Worm (Caenorhabditis elegans) whole organism, late embryonic: ENCODE measurements around the gene F26F12.8.
A peak's percentile ranks its signal among the peaks of the same experiment; 100 is the strongest.

Experiments used
- C08G9.2 ChIP-seq: sonication (generic microtip); optimal IDR thresholded peaks from 2 replicates; lab custom pipeline; 2016; ENCODE audit warnings: mild to moderate bottlenecking, missing genetic modification characterization, moderate library complexity, missing compliant biosample characterization
- C38D4.7 ChIP-seq: fragments of 200-800 bp; sonication (Bioruptor generic); optimal IDR thresholded peaks from 2 replicates; lab custom pipeline; 2018; ENCODE audit warnings: mild to moderate bottlenecking, missing genetic modification characterization, moderate library complexity, missing compliant biosample characterization
- K09A11.1 ChIP-seq: sonication (generic microtip); optimal IDR thresholded peaks from 2 replicates; lab custom pipeline; 2017; ENCODE audit warnings: antibody characterized with exemption, mild to moderate bottlenecking, missing genetic modification characterization, missing compliant biosample characterization; ENCODE audit not compliant: insufficient read depth
- Y22D7AL.16 ChIP-seq: sonication (generic microtip); optimal IDR thresholded peaks from 2 replicates; lab custom pipeline; 2016; ENCODE audit warnings: missing genetic modification characterization, missing compliant biosample characterization
- ceh-14 ChIP-seq: sonication (generic microtip); optimal IDR thresholded peaks from 2 replicates; lab custom pipeline; 2016; ENCODE audit warnings: missing genotype, missing genetic modification characterization, missing compliant biosample characterization
- ceh-22 ChIP-seq: sonication (generic microtip); optimal IDR thresholded peaks from 2 replicates; lab custom pipeline; 2017; ENCODE audit warnings: missing biosample characterization, missing genetic modification characterization
- ceh-31 ChIP-seq: sonication (generic microtip); optimal IDR thresholded peaks from 2 replicates; lab custom pipeline; 2016; ENCODE audit warnings: missing genetic modification characterization, missing compliant biosample characterization
- ceh-34 ChIP-seq: sonication (generic microtip); optimal IDR thresholded peaks from 2 replicates; lab custom pipeline; 2016; ENCODE audit warnings: mild to moderate bottlenecking, missing genetic modification characterization, missing compliant biosample characterization
- ceh-48 ChIP-seq: sonication (generic microtip); optimal IDR thresholded peaks from 2 replicates; lab custom pipeline; 2016; ENCODE audit warnings: missing genetic modification characterization, inconsistent platforms, missing compliant biosample characterization
- che-1 ChIP-seq: sonication (generic microtip); optimal IDR thresholded peaks from 2 replicates; lab custom pipeline; 2016; ENCODE audit warnings: mild to moderate bottlenecking, missing genetic modification characterization, missing compliant biosample characterization
- dve-1 ChIP-seq: sonication (generic microtip); optimal IDR thresholded peaks from 2 replicates; lab custom pipeline; 2017; ENCODE audit warnings: antibody characterized with exemption, mild to moderate bottlenecking, missing genetic modification characterization, missing compliant biosample characterization
- elt-2 ChIP-seq: sonication (generic microtip); optimal IDR thresholded peaks from 2 replicates; lab custom pipeline; 2016; ENCODE audit warnings: missing genetic modification reagents, missing genetic modification characterization, missing compliant biosample characterization
- elt-4 ChIP-seq: sonication (generic microtip); optimal IDR thresholded peaks from 2 replicates; lab custom pipeline; 2016; ENCODE audit warnings: missing genetic modification characterization, missing compliant biosample characterization
- ets-4 ChIP-seq: sonication (generic microtip); optimal IDR thresholded peaks from 2 replicates; lab custom pipeline; 2016; ENCODE audit warnings: missing genetic modification characterization, missing compliant biosample characterization
- fkh-10 ChIP-seq: fragments of 150-350 bp; optimal IDR thresholded peaks from 2 replicates; lab custom pipeline; 2014; ENCODE audit warnings: missing biosample characterization, missing genetic modification reagents, missing genetic modification characterization
- hlh-30 ChIP-seq: sonication (generic microtip); optimal IDR thresholded peaks from 2 replicates; lab custom pipeline; 2017; ENCODE audit warnings: antibody characterized with exemption, missing genetic modification characterization, missing compliant biosample characterization; ENCODE audit not compliant: insufficient read depth
- hlh-6 ChIP-seq: sonication (generic microtip); optimal IDR thresholded peaks from 2 replicates; lab custom pipeline; 2016; ENCODE audit warnings: missing genotype, missing genetic modification characterization, missing compliant biosample characterization
- hlh-8 ChIP-seq: sonication (generic microtip); optimal IDR thresholded peaks from 2 replicates; lab custom pipeline; 2016; ENCODE audit warnings: missing genotype, missing genetic modification characterization, missing compliant biosample characterization
- lin-11 ChIP-seq: fragments of 200-800 bp; sonication (Bioruptor generic); optimal IDR thresholded peaks from 2 replicates; lab custom pipeline; 2018; ENCODE audit warnings: mild to moderate bottlenecking, missing genetic modification characterization, missing compliant biosample characterization
- mec-3 ChIP-seq: sonication (generic microtip); optimal IDR thresholded peaks from 2 replicates; lab custom pipeline; 2016; ENCODE audit warnings: borderline replicate concordance, missing genetic modification characterization, missing compliant biosample characterization
- nhr-232 ChIP-seq: sonication (generic microtip); optimal IDR thresholded peaks from 2 replicates; lab custom pipeline; 2016; ENCODE audit warnings: missing genetic modification characterization, missing compliant biosample characterization
- pag-3 ChIP-seq: sonication (generic microtip); optimal IDR thresholded peaks from 2 replicates; lab custom pipeline; 2016; ENCODE audit warnings: missing compliant biosample characterization, missing genetic modification characterization, borderline replicate concordance
- pat-9 ChIP-seq: fragments of 200-800 bp; sonication (Bioruptor generic); optimal IDR thresholded peaks from 2 replicates; lab custom pipeline; 2018; ENCODE audit warnings: mild to moderate bottlenecking, missing genetic modification characterization, moderate library complexity, missing compliant biosample characterization
- pax-1 ChIP-seq: fragments of 150-350 bp; optimal IDR thresholded peaks from 2 replicates; lab custom pipeline; 2014; ENCODE audit warnings: missing biosample characterization, missing genetic modification characterization
- pha-2 ChIP-seq: sonication (generic microtip); optimal IDR thresholded peaks from 2 replicates; lab custom pipeline; 2017; ENCODE audit warnings: mild to moderate bottlenecking, missing genetic modification characterization, missing compliant biosample characterization
- pha-4 ChIP-seq: fragments of 150-350 bp; optimal IDR thresholded peaks from 2 replicates; lab custom pipeline; 2018; ENCODE audit warnings: missing biosample characterization, missing genetic modification reagents, missing genetic modification characterization
- sdc-2 ChIP-seq: sonication (generic microtip); optimal IDR thresholded peaks from 2 replicates; lab custom pipeline; 2016; ENCODE audit warnings: missing genotype, missing genetic modification characterization, missing compliant biosample characterization
- sox-2 ChIP-seq: fragments of 200-800 bp; sonication (Bioruptor generic); IDR thresholded peaks from 2 replicates; pipeline ENCODE4 v1.3.6; 2022; ENCODE audit warnings: missing genetic modification reagents, missing genetic modification characterization, missing compliant biosample characterization
- sox-4 ChIP-seq: sonication (generic microtip); optimal IDR thresholded peaks from 2 replicates; lab custom pipeline; 2017; ENCODE audit warnings: mild to moderate bottlenecking, missing genetic modification characterization, inconsistent platforms, missing compliant biosample characterization
- tbx-2 ChIP-seq: sonication (generic microtip); optimal IDR thresholded peaks from 2 replicates; lab custom pipeline; 2016; ENCODE audit warnings: missing genetic modification characterization, missing compliant biosample characterization
- tbx-7 ChIP-seq: sonication (generic microtip); optimal IDR thresholded peaks from 2 replicates; lab custom pipeline; 2016; ENCODE audit warnings: missing genotype, missing genetic modification characterization, missing compliant biosample characterization
- unc-3 ChIP-seq, 2 experiments: fragments of 200-800 bp in 1 of 2; sonication (Bioruptor generic) in 1 of 2; sonication (generic microtip) in 1 of 2; conservative IDR thresholded peaks in 1 of 2; optimal IDR thresholded peaks in 1 of 2; 2 replicates each; pipeline versions ENCODE4 v1.3.6 to Lab custom; 2016 to 2022; ENCODE audit warnings: missing compliant biosample characterization in 2 of 2, missing genetic modification characterization in 2 of 2, missing genetic modification reagents in 1 of 2
- unc-42 ChIP-seq: sonication (generic microtip); optimal IDR thresholded peaks from 2 replicates; lab custom pipeline; 2016; ENCODE audit warnings: missing genotype, missing genetic modification characterization, missing compliant biosample characterization
- unc-55 ChIP-seq: sonication (generic microtip); optimal IDR thresholded peaks from 2 replicates; lab custom pipeline; 2017; ENCODE audit warnings: missing biosample characterization, missing genetic modification reagents, missing genetic modification characterization
- unc-86 ChIP-seq: sonication (generic microtip); optimal IDR thresholded peaks from 2 replicates; lab custom pipeline; 2016; ENCODE audit warnings: missing genetic modification characterization, missing compliant biosample characterization

F26F12.8 gene

DNA sequence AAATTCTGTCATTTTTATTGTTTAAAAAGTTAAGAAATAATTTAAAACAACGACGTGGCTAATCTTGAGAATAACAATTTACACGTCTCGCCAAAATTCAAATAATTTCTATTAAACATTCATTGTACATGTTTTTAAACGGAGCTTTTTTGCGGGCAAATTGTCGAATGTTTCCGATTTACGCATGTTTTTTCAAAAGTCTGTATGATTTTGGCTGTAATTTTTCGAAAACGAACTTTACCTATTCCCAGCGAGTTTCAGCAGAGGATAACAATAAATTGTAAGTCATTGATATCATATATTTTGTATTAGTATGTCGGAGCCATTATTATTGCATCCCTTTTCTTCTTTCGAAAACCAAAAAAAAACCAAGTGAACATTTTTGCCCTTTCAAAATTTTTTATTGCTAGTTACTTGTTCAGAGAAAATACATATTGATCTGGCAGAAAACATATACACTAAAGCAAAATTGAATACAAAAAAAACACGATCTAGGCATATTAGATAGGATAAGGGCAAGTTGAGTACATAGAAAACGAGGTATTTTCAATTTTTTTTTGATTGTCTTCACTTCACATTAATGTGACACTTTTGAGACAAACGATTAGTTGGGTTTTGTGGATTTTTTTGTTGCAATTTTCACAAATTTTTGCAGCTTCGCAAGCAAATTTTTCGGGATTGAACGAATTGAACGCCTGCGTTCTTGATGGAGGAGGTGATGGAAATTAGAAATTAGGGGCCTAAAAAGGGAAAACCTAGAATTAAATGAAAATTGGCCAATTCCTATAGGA is 23.6 kb downstream of the F26F12.8 start, which contains the start of gene F26F12.2:
F26F12.2 (minus strand) TSS at position 38 of the 791 bp plus-strand sequence.
- TF ChIP-seq K09A11.1 (tag; lab: Kevin White, UChicago): no peak

DNA sequence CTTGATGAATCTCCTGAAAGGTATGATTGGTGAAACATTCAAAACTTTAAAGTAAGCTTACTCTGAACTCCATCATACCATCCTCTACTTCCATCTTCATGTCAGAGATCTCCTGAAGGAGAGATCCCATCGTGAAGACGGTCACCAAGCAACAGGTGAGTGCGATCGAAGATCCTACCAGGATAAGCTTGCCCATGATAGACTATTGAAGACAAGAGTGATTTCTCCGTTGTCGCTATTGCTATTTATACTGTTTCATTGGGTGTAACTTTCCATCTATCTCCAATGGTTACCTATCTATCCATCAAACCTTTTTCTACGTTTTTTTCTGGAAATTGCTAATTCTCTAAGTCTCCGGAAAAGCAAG is 25.7 kb downstream of the F26F12.8 start, which contains the start of gene col-140:
col-140 (minus strand) TSS at position 219 of the 367 bp plus-strand sequence.
- TF ChIP-seq tbx-7 (tag; lab: Kevin White, UChicago): no peak
- TF ChIP-seq Y22D7AL.16 (tag; lab: Kevin White, UChicago): no peak
- TF ChIP-seq unc-42 (tag; lab: Kevin White, UChicago): no peak
- TF ChIP-seq C38D4.7: no peak
- no peak for TF ChIP-seq nhr-232 (tag; lab: Kevin White, UChicago)
- TF ChIP-seq unc-55 (GFP tag; lab: Kevin White, UChicago): no peak
- no peak for TF ChIP-seq ets-4 (tag; lab: Kevin White, UChicago)
- TF ChIP-seq lin-11 (tag; lab: Kevin White, UChicago): no peak
- TF ChIP-seq pag-3 (tag; lab: Kevin White, UChicago): no peak
- no peak for TF ChIP-seq pha-2 (tag; lab: Kevin White, UChicago)
- TF ChIP-seq fkh-10 (GFP tag; lab: Kevin White, UChicago): no peak
- TF ChIP-seq pat-9 (tag; lab: Kevin White, UChicago): no peak
- no peak for TF ChIP-seq unc-86 (tag; lab: Kevin White, UChicago)
- TF ChIP-seq hlh-30: no peak

ce11 chrV:5835979-5836615 is 26.2 kb downstream of the F26F12.8 start:
- TF ChIP-seq ceh-22 (tag; lab: Kevin White, UChicago) (no peak), ceh-34 (tag; lab: Kevin White, UChicago) (peak; percentile 17), C08G9.2 (tag; lab: Kevin White, UChicago) (peak; percentile 1), unc-3 (GFP tag; conservative IDR thresholded peaks at IDR 0.05; lab: Robert Waterston, UW) (no peak), unc-3 (tag; optimal IDR thresholded peaks at IDR 0.05; lab: Kevin White, UChicago) (no peak), dve-1 (tag; lab: Kevin White, UChicago) (no peak), sox-4 (tag; lab: Kevin White, UChicago) (no peak), hlh-8 (no peak), elt-4 (no peak), sdc-2 (tag; lab: Kevin White, UChicago) (no peak), fkh-10 (GFP tag; lab: Kevin White, UChicago) (no peak), tbx-2 (no peak), pax-1 (no peak), hlh-6 (tag; lab: Kevin White, UChicago) (no peak), sox-2 (GFP tag; lab: Robert Waterston, UW) (no peak), che-1 (tag; lab: Kevin White, UChicago) (no peak), ceh-14 (no peak), pat-9 (tag; lab: Kevin White, UChicago) (no peak), mec-3 (tag; lab: Kevin White, UChicago) (peak; percentile 64), hlh-30 (no peak), pha-4 (tag; lab: Kevin White, UChicago) (no peak), ceh-48 (no peak), elt-2 (tag; lab: Kevin White, UChicago) (no peak), ceh-31 (no peak), unc-86 (tag; lab: Kevin White, UChicago) (no peak), nhr-232 (tag; lab: Kevin White, UChicago) (no peak)
- TF ChIP-seq, all 69 proteins: peak for 3
